Worm (Caenorhabditis elegans) whole organism, young adult: ENCODE results near the gene dec-7.
A peak's percentile ranks its signal among the peaks of the same experiment; 100 is the strongest.

Experiments used
- F39B2.1 ChIP-seq: fragments of 200-800 bp; sonication (Bioruptor generic); IDR thresholded peaks from 2 replicates; pipeline ENCODE4 v1.3.6; 2022; ENCODE audit warnings: missing genetic modification reagents, missing genetic modification characterization, missing compliant biosample characterization
- F57C9.4 ChIP-seq: sonication (generic microtip); optimal IDR thresholded peaks from 2 replicates; lab custom pipeline; 2017; ENCODE audit warnings: mild to moderate bottlenecking, missing genetic modification characterization, missing compliant biosample characterization
- Y67H2A.10 ChIP-seq: fragments of 200-800 bp; sonication (Bioruptor generic); conservative IDR thresholded peaks from 2 replicates; pipeline ENCODE4 v1.3.6; 2022; ENCODE audit warnings: missing genetic modification reagents, missing genetic modification characterization, missing compliant biosample characterization
- Y95B8A.8 ChIP-seq: fragments of 200-800 bp; sonication (Bioruptor generic); IDR thresholded peaks from 2 replicates; pipeline ENCODE4 v1.3.6; 2022; ENCODE audit warnings: missing genetic modification reagents, missing genetic modification characterization, missing compliant biosample characterization
- ama-1 ChIP-seq, 3 experiments: fragments of 150-350 bp in 1 of 3; sonication (generic microtip) in 2 of 3; optimal IDR thresholded peaks; 2 replicates each; lab custom pipeline; 2014 to 2018; ENCODE audit warnings: missing biosample characterization in 2 of 3, missing genetic modification characterization in 2 of 3, missing genetic modification reagents in 2 of 3
- ccch-3 ChIP-seq: fragments of 200-800 bp; sonication (Bioruptor generic); optimal IDR thresholded peaks from 2 replicates; lab custom pipeline; 2018; ENCODE audit warnings: mild to moderate bottlenecking, missing genetic modification characterization, missing compliant biosample characterization
- cebp-1 ChIP-seq, 2 experiments: fragments of 200-800 bp in 1 of 2; sonication (Bioruptor generic) in 1 of 2; sonication (generic microtip) in 1 of 2; IDR thresholded peaks in 1 of 2; optimal IDR thresholded peaks in 1 of 2; 2 replicates each; pipeline versions ENCODE4 v1.3.6 to Lab custom; 2017 to 2022; ENCODE audit warnings: missing compliant biosample characterization in 2 of 2, missing genetic modification characterization in 2 of 2, mild to moderate bottlenecking in 1 of 2, missing genetic modification reagents in 1 of 2, moderate library complexity in 1 of 2
- egl-18 ChIP-seq: fragments of 200-800 bp; sonication (Bioruptor generic); IDR thresholded peaks from 2 replicates; pipeline ENCODE4 v1.3.6; 2022; ENCODE audit warnings: missing genetic modification reagents, missing genetic modification characterization, missing compliant biosample characterization
- egrh-3 ChIP-seq: fragments of 200-800 bp; sonication (Bioruptor generic); IDR thresholded peaks from 2 replicates; pipeline ENCODE4 v1.3.6; 2022; ENCODE audit warnings: missing genetic modification reagents, missing genetic modification characterization, missing compliant biosample characterization
- ekl-4 ChIP-seq: fragments of 200-800 bp; sonication (Bioruptor generic); IDR thresholded peaks from 2 replicates; pipeline ENCODE4 v1.3.6; 2022; ENCODE audit warnings: missing genetic modification reagents, missing genetic modification characterization, missing compliant biosample characterization
- gei-17 ChIP-seq: fragments of 200-800 bp; sonication (Bioruptor generic); optimal IDR thresholded peaks from 2 replicates; lab custom pipeline; 2018; ENCODE audit warnings: mild to moderate bottlenecking, missing genetic modification characterization, missing compliant biosample characterization
- hlh-26 ChIP-seq: fragments of 200-800 bp; sonication (Bioruptor generic); conservative IDR thresholded peaks from 2 replicates; pipeline ENCODE4 v1.3.6; 2022; ENCODE audit warnings: missing genetic modification reagents, missing genetic modification characterization, missing compliant biosample characterization
- hmg-20 ChIP-seq: fragments of 200-800 bp; sonication (Bioruptor generic); IDR thresholded peaks from 2 replicates; pipeline ENCODE4 v1.3.6; 2022; ENCODE audit warnings: missing genetic modification reagents, missing genetic modification characterization, missing compliant biosample characterization
- lag-1 ChIP-seq: fragments of 200-800 bp; sonication (Bioruptor generic); IDR thresholded peaks from 2 replicates; pipeline ENCODE4 v1.3.6; 2022; ENCODE audit warnings: missing genetic modification reagents, missing genetic modification characterization, missing compliant biosample characterization
- let-526 ChIP-seq: fragments of 200-800 bp; sonication (Bioruptor generic); IDR thresholded peaks from 2 replicates; pipeline ENCODE4 v1.3.6; 2022; ENCODE audit warnings: missing genetic modification reagents, missing genetic modification characterization, missing compliant biosample characterization
- let-607 ChIP-seq, 2 experiments: fragments of 200-800 bp in 1 of 2; sonication (Bioruptor generic) in 1 of 2; sonication (generic microtip) in 1 of 2; optimal IDR thresholded peaks; 2 replicates each; lab custom pipeline; 2016 to 2018; ENCODE audit warnings: mild to moderate bottlenecking in 2 of 2, missing compliant biosample characterization in 2 of 2, missing genetic modification characterization in 2 of 2, moderate library complexity in 2 of 2, missing genotype in 1 of 2
- lsl-1 ChIP-seq: fragments of 200-800 bp; sonication (Bioruptor generic); optimal IDR thresholded peaks from 2 replicates; lab custom pipeline; 2018; ENCODE audit warnings: mild to moderate bottlenecking, missing genetic modification characterization, moderate library complexity, missing compliant biosample characterization
- madf-6 ChIP-seq: fragments of 200-800 bp; sonication (Bioruptor generic); IDR thresholded peaks from 2 replicates; pipeline ENCODE4 v1.3.6; 2022; ENCODE audit warnings: missing genetic modification reagents, missing genetic modification characterization, missing compliant biosample characterization
- madf-8 ChIP-seq: fragments of 200-800 bp; sonication (Bioruptor generic); conservative IDR thresholded peaks from 2 replicates; pipeline ENCODE4 v1.3.6; 2022; ENCODE audit warnings: missing genetic modification reagents, missing genetic modification characterization, missing compliant biosample characterization
- mxl-1 ChIP-seq: sonication (generic microtip); optimal IDR thresholded peaks from 2 replicates; lab custom pipeline; 2016; ENCODE audit warnings: missing genetic modification characterization, missing compliant biosample characterization
- nhr-120 ChIP-seq: fragments of 200-800 bp; sonication (Bioruptor generic); IDR thresholded peaks from 2 replicates; pipeline ENCODE4 v1.3.6; 2022; ENCODE audit warnings: missing genetic modification characterization, missing compliant biosample characterization
- nhr-80 ChIP-seq: sonication (generic microtip); optimal IDR thresholded peaks from 2 replicates; lab custom pipeline; 2016; ENCODE audit warnings: missing genetic modification characterization, missing compliant biosample characterization
- repo-1 ChIP-seq: sonication (generic microtip); optimal IDR thresholded peaks from 2 replicates; lab custom pipeline; 2017; ENCODE audit warnings: mild to moderate bottlenecking, missing genetic modification characterization, missing compliant biosample characterization
- snpc-1.3 ChIP-seq: sonication (generic microtip); optimal IDR thresholded peaks from 2 replicates; lab custom pipeline; 2017; ENCODE audit warnings: missing genetic modification characterization, mild to moderate bottlenecking, missing compliant biosample characterization, antibody characterized with exemption, moderate library complexity, missing genotype, missing genetic modification reagents; ENCODE audit not compliant: insufficient read depth
- unc-130 ChIP-seq: sonication (generic microtip); optimal IDR thresholded peaks from 2 replicates; lab custom pipeline; 2016; ENCODE audit warnings: missing genetic modification reagents, missing genetic modification characterization, missing compliant biosample characterization
- xnd-1 ChIP-seq: sonication (generic microtip); optimal IDR thresholded peaks from 2 replicates; lab custom pipeline; 2016; ENCODE audit warnings: missing genotype, missing genetic modification reagents, missing genetic modification characterization, missing compliant biosample characterization
- zfh-2 ChIP-seq: fragments of 200-800 bp; sonication (Bioruptor generic); conservative IDR thresholded peaks from 2 replicates; pipeline ENCODE4 v1.3.6; 2022; ENCODE audit warnings: missing genetic modification reagents, missing genetic modification characterization, missing compliant biosample characterization
- ztf-28 ChIP-seq: fragments of 200-800 bp; sonication (Bioruptor generic); IDR thresholded peaks from 2 replicates; pipeline ENCODE4 v1.3.6; 2022; ENCODE audit warnings: missing genetic modification reagents, missing genetic modification characterization, missing compliant biosample characterization
- ztf-3 ChIP-seq: fragments of 200-800 bp; sonication (Bioruptor generic); optimal IDR thresholded peaks from 2 replicates; lab custom pipeline; 2018; ENCODE audit warnings: mild to moderate bottlenecking, missing genetic modification characterization, missing compliant biosample characterization

Gene dec-7

DNA sequence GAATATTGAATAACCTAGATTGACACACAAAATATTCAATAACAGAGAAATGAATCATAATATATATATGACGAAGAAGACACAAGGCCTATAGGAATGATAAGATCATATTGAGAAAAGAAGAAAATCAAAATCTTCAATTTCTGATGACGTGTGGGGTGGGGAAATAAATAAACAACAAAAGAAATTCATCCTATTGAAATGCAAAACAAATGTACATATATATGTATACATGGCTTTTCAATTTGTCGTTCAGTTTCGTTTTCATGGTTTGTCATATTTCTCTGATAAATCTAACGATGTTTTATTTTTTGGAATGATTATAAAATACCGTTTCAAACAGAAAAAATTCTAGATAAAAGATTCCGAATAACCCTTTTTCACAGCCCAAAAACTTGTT, 5.5 kb upstream of the dec-7 start, which contains the start of gene ttr-3:
TSS of gene ttr-3 (minus strand) at position 101 of the 400 bp plus-strand sequence.
- no peak for TF ChIP-seq let-526
- TF ChIP-seq lag-1 (GFP tag; lab: Robert Waterston, UW), result no peak
- no peak for TF ChIP-seq lsl-1 (GFP tag; lab: Kevin White, UChicago)
- TF ChIP-seq nhr-120 (GFP tag; lab: Robert Waterston, UW), result no peak
- no peak for TF ChIP-seq snpc-1.3 (tag; lab: Kevin White, UChicago)

DNA sequence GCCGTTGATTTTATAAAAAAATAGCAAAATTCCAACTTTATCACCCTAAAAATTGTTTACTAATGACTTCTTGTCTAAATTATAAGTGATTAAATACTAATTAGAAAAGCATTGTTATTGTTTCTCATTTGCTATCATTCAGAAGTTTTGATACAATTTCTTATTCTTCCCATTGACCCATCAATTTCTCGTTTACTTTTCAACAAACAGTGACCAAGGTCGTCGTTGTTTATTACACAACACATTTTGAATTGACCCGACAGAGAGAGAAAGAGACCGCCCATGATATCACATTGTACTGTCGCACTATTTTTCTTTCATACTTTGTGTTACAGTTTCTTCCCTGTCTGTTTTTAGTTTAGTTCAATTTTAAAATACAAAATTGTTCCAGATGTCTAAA, 4.8 kb upstream of the dec-7 start, which contains the start of gene ttr-2:
TSS of gene ttr-2 (plus strand) at position 392 of the 400 bp plus-strand sequence.
- no peak for TF ChIP-seq F57C9.4 (tag; lab: Kevin White, UChicago)
- TF ChIP-seq mxl-1 (tag; lab: Kevin White, UChicago), result no peak
- TF ChIP-seq madf-6 (GFP tag; lab: Robert Waterston, UW), result no peak
- TF ChIP-seq Y67H2A.10 (GFP tag; lab: Robert Waterston, UW), result no peak
- TF ChIP-seq ztf-3 (GFP tag; lab: Kevin White, UChicago), result no peak
- TF ChIP-seq, all 124 proteins: peak for 0

DNA sequence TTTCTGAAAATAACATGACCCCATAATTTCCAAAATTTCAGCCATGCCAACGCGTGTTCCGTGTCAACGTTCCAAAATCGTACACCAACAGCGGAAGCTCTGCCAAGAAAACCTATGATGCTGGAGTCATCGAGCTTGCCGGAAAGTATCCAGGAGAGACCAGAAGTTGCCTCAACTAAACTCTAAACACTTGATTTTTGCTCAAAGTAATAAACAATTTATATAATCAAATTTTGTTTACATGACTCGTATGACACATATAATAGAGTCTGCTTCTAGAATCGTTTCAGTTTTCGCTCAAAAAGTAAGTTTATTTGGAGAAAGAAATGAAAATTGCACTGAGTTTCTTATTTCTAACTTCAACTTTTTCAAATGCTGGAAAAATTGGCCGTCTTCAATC, 3.4 kb upstream of the dec-7 start, which contains the start of gene ttr-1:
TSS of gene ttr-1 (plus strand) at position 301 of the 400 bp plus-strand sequence.
- TF ChIP-seq hmg-20 (GFP tag; lab: Robert Waterston, UW) (no peak), ekl-4 (GFP tag; lab: Robert Waterston, UW) (no peak), ama-1 (optimal IDR thresholded peaks at IDR 0.05; lab: Kevin White, UChicago) (peak; percentile 48), ama-1 (GFP tag; optimal IDR thresholded peaks at IDR 0.05; lab: Kevin White, UChicago) (no peak)

DNA sequence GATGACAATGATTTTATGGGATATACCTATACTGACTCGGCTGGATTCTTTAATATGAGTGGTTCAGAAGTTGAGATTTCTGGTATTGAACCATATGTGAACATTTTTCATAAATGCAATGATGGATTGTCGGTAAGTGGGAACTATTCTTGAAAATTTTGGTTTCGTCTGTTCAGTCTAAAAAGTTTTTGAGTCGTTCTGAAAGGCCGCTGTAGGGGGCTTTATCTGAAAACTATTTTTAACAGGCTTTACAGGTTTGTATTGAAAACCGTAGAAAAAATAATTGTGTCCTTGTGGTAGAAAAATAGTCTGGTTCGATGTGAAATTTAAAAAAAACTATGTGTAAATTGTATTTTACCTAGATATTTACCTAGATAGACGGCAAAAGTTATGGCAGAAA, 2.7 kb upstream of the dec-7 start:
- no peak for TF ChIP-seq F39B2.1 (GFP tag; lab: Robert Waterston, UW)
- TF ChIP-seq egl-18 (GFP tag; lab: Robert Waterston, UW), result no peak
- TF ChIP-seq Y95B8A.8 (GFP tag; lab: Robert Waterston, UW), result no peak
- TF ChIP-seq xnd-1, result no peak
- no peak for TF ChIP-seq hmg-20 (GFP tag; lab: Robert Waterston, UW)
- no peak for TF ChIP-seq ztf-28 (GFP tag; lab: Robert Waterston, UW)
- TF ChIP-seq repo-1, result no peak

DNA sequence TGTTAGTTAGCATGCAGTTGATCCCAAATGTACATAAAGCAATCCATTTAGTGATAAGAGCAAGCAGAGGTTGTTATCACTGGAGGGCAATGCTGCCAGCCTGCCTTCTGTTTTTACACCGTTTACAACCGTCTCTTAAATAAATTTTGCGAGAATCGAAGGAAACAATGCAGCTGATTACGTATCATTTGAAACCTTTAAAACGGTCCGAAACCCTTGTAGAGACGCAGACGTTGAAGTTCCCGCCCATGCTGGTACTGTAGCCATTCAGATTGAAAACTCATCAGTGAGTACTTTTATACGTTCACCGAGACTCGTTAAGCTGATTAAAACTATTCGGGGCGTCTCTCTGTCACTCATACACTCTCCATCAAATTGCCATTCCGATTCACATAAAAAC, 1.8 kb upstream of the dec-7 start:
- no peak for TF ChIP-seq hlh-26 (GFP tag; lab: Robert Waterston, UW)
- TF ChIP-seq ccch-3 (GFP tag; lab: Kevin White, UChicago), result no peak
- no peak for TF ChIP-seq cebp-1 (GFP tag; IDR thresholded peaks at IDR 0.05; lab: Robert Waterston, UW)
- peak; percentile 20 for TF ChIP-seq cebp-1 (tag; optimal IDR thresholded peaks at IDR 0.05; lab: Kevin White, UChicago)
- TF ChIP-seq gei-17 (GFP tag; lab: Kevin White, UChicago), result no peak
- no peak for TF ChIP-seq unc-130
- peak; percentile 1 to 5 for TF ChIP-seq let-607 (tag; optimal IDR thresholded peaks at IDR 0.05; lab: Kevin White, UChicago)
- TF ChIP-seq madf-8 (GFP tag; lab: Robert Waterston, UW), result no peak
- peak; percentile 91 for TF ChIP-seq nhr-80 (tag; lab: Kevin White, UChicago)

DNA sequence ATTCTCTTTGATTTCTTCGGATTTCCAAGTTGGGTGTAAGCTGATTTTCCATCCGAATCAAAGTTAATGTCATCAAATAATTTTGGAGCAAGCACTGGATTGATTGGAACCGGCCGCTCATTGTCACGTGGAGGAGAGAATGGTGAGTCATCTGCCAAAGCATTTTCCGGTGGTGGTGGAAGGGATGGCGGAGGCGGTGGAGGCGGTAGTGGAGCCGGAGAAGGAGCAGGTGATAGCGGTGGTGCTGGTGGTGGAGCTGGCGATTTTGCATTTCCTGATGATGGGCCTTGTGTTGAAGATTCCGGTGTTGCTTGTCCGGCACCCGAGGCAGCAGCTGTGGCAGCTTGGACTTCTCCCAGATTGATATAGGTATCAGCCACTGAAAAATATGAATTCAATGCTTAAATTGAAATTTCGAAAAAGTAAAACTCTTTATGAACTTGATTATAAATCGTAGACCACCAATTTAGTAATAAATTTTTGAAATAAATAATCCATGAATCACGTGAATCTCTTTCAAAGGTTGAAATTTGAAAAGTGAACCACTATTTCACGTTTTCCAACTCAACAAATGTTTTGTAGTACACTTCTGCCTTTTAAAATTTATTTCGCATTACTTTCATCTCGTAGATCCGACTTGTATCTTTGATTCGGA, 8.9 kb downstream of the dec-7 start, which contains the start of the genes K03H1.9 and K03H1.12:
TSS of gene K03H1.9 (minus strand) at position 471 of the 655 bp plus-strand sequence.
TSS of gene K03H1.12 (plus strand) at position 605 of the 655 bp plus-strand sequence.
- no peak for TF ChIP-seq ztf-3 (GFP tag; lab: Kevin White, UChicago)
- TF ChIP-seq egrh-3 (GFP tag; lab: Robert Waterston, UW), result peak; percentile 59; the same call in 1 of the 2 replicates
- TF ChIP-seq unc-130, result no peak
- TF ChIP-seq zfh-2, result peak; percentile 81
